Worm (Caenorhabditis elegans) whole organism, late embryonic: ENCODE data around the gene sru-2.

Source experiments
- ama-1 ChIP-seq: fragments of 150-350 bp; optimal IDR thresholded peaks from 2 replicates; lab custom pipeline; 2014
- elt-2 ChIP-seq: sonication (generic microtip); optimal IDR thresholded peaks from 2 replicates; lab custom pipeline; 2016; ENCODE audit warnings: missing genetic modification reagents, missing genetic modification characterization, missing compliant biosample characterization
- ets-4 ChIP-seq: sonication (generic microtip); optimal IDR thresholded peaks from 2 replicates; lab custom pipeline; 2016; ENCODE audit warnings: missing genetic modification characterization, missing compliant biosample characterization
- eyg-1 ChIP-seq: sonication (generic microtip); optimal IDR thresholded peaks from 2 replicates; lab custom pipeline; 2016; ENCODE audit warnings: missing genotype, missing genetic modification characterization, missing compliant biosample characterization
- fkh-10 ChIP-seq: fragments of 150-350 bp; optimal IDR thresholded peaks from 2 replicates; lab custom pipeline; 2014; ENCODE audit warnings: missing biosample characterization, missing genetic modification reagents, missing genetic modification characterization
- hlh-13 ChIP-seq: fragments of 200-800 bp; sonication (Bioruptor generic); optimal IDR thresholded peaks from 2 replicates; lab custom pipeline; 2018; ENCODE audit warnings: mild to moderate bottlenecking, missing genetic modification characterization, missing compliant biosample characterization
- nhr-11 ChIP-seq: fragments of 150-350 bp; optimal IDR thresholded peaks from 2 replicates; lab custom pipeline; 2014; ENCODE audit warnings: missing biosample characterization, missing genetic modification characterization
- pqm-1 ChIP-seq: sonication (generic microtip); optimal IDR thresholded peaks from 2 replicates; lab custom pipeline; 2016; ENCODE audit warnings: missing genetic modification characterization, missing compliant biosample characterization
- tbx-2 ChIP-seq: sonication (generic microtip); optimal IDR thresholded peaks from 2 replicates; lab custom pipeline; 2016; ENCODE audit warnings: missing genetic modification characterization, missing compliant biosample characterization
- unc-86 ChIP-seq: sonication (generic microtip); optimal IDR thresholded peaks from 2 replicates; lab custom pipeline; 2016; ENCODE audit warnings: missing genetic modification characterization, missing compliant biosample characterization

DNA sequence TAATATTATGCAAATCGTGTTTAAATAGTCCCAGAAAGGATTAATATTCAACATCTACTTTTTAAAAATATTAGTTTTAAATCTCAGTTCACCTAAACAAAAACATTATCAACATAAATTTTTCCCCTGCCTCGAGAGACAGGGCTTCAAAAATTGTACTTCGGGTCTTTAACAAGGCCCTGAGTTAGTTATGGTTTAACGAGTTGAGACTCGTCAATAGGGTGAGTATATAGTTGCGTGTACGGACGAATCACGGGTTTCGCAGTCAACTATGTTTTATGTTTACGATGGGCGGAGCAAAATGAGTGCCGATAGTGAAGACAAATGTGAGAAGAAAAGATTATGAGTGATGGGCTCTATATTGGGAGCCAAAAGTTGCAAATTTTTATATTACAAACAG is 25.6 kb downstream of the sru-2 start:
- no peak for TF ChIP-seq tbx-2 (tag; lab: Kevin White, UChicago)
- TF ChIP-seq nhr-11 (tag; lab: Kevin White, UChicago): no peak
- no peak for TF ChIP-seq ama-1 (lab: Kevin White, UChicago)
- TF ChIP-seq unc-86 (tag; lab: Kevin White, UChicago): no peak
- TF ChIP-seq elt-2: no peak
- no peak for TF ChIP-seq pqm-1
- no peak for TF ChIP-seq fkh-10
- no peak for TF ChIP-seq eyg-1
- TF ChIP-seq hlh-13 (GFP tag; lab: Kevin White, UChicago): no peak
- TF ChIP-seq ets-4 (tag; lab: Kevin White, UChicago): no peak
